Worm (Caenorhabditis elegans) whole organism, young adult: Measurements from ENCODE around the gene sre-19.

ENCODE experiments used
- C06A6.2 ChIP-seq: fragments of 200-800 bp; sonication (Bioruptor generic); conservative IDR thresholded peaks from 2 replicates; pipeline ENCODE4 v1.3.6; 2022; ENCODE audit warnings: missing genetic modification characterization, missing compliant biosample characterization
- F10E7.11 ChIP-seq: sonication (generic microtip); optimal IDR thresholded peaks from 2 replicates; lab custom pipeline; 2017; ENCODE audit warnings: mild to moderate bottlenecking, missing genetic modification characterization, moderate library complexity, missing compliant biosample characterization
- F23B12.7 ChIP-seq: sonication (generic microtip); optimal IDR thresholded peaks from 2 replicates; lab custom pipeline; 2017; ENCODE audit warnings: missing genetic modification characterization, mild to moderate bottlenecking, missing compliant biosample characterization, antibody characterized with exemption, moderate library complexity; ENCODE audit not compliant: insufficient read depth
- F49E8.2 ChIP-seq: sonication (generic microtip); optimal IDR thresholded peaks from 3 replicates; lab custom pipeline; 2017; ENCODE audit warnings: missing genetic modification characterization, mild to moderate bottlenecking, missing compliant biosample characterization, antibody characterized with exemption, moderate library complexity; ENCODE audit not compliant: insufficient read depth
- F52B5.7 ChIP-seq: sonication (generic microtip); optimal IDR thresholded peaks from 2 replicates; lab custom pipeline; 2016; ENCODE audit warnings: mild to moderate bottlenecking, missing genetic modification characterization, missing compliant biosample characterization
- K12H6.12 ChIP-seq: fragments of 200-800 bp; sonication (Bioruptor generic); optimal IDR thresholded peaks from 2 replicates; lab custom pipeline; 2018; ENCODE audit warnings: mild to moderate bottlenecking, missing genetic modification characterization, missing compliant biosample characterization
- T26A5.8 ChIP-seq: sonication (generic microtip); optimal IDR thresholded peaks from 2 replicates; lab custom pipeline; 2016; ENCODE audit warnings: missing genetic modification characterization, missing compliant biosample characterization
- Y53G8AR.9 ChIP-seq: fragments of 200-800 bp; sonication (Bioruptor generic); conservative IDR thresholded peaks from 2 replicates; pipeline ENCODE4 v1.3.6; 2022; ENCODE audit warnings: missing genetic modification reagents, missing genetic modification characterization, missing compliant biosample characterization
- aptf-2 ChIP-seq: fragments of 200-800 bp; sonication (Bioruptor generic); conservative IDR thresholded peaks from 2 replicates; pipeline ENCODE4 v1.3.6; 2022; ENCODE audit warnings: missing genetic modification reagents, missing genetic modification characterization, missing compliant biosample characterization
- atf-7 ChIP-seq: sonication (generic microtip); optimal IDR thresholded peaks from 2 replicates; lab custom pipeline; 2017; ENCODE audit warnings: mild to moderate bottlenecking, missing genetic modification characterization, missing compliant biosample characterization
- athp-1 ChIP-seq: sonication (generic microtip); optimal IDR thresholded peaks from 2 replicates; lab custom pipeline; 2017; ENCODE audit warnings: mild to moderate bottlenecking, missing genetic modification characterization, missing compliant biosample characterization
- attf-5 ChIP-seq: fragments of 200-800 bp; sonication (Bioruptor generic); optimal IDR thresholded peaks from 2 replicates; lab custom pipeline; 2018; ENCODE audit warnings: mild to moderate bottlenecking, missing genetic modification characterization, missing compliant biosample characterization
- attf-6 ChIP-seq: fragments of 200-800 bp; sonication (Bioruptor generic); IDR thresholded peaks from 2 replicates; pipeline ENCODE4 v1.3.6; 2022; ENCODE audit warnings: missing genetic modification reagents, missing genetic modification characterization, missing compliant biosample characterization
- ccch-3 ChIP-seq: fragments of 200-800 bp; sonication (Bioruptor generic); optimal IDR thresholded peaks from 2 replicates; lab custom pipeline; 2018; ENCODE audit warnings: mild to moderate bottlenecking, missing genetic modification characterization, missing compliant biosample characterization
- cebp-1 ChIP-seq, 2 experiments: fragments of 200-800 bp in 1 of 2; sonication (Bioruptor generic) in 1 of 2; sonication (generic microtip) in 1 of 2; IDR thresholded peaks in 1 of 2; optimal IDR thresholded peaks in 1 of 2; 2 replicates each; pipeline versions ENCODE4 v1.3.6 to Lab custom; 2017 to 2022; ENCODE audit warnings: missing compliant biosample characterization in 2 of 2, missing genetic modification characterization in 2 of 2, mild to moderate bottlenecking in 1 of 2, missing genetic modification reagents in 1 of 2, moderate library complexity in 1 of 2
- cebp-2 ChIP-seq: fragments of 200-800 bp; sonication (Bioruptor generic); IDR thresholded peaks from 2 replicates; pipeline ENCODE4 v1.3.6; 2022; ENCODE audit warnings: missing genetic modification characterization, missing compliant biosample characterization
- ceh-91 ChIP-seq: fragments of 200-800 bp; sonication (Bioruptor generic); IDR thresholded peaks from 2 replicates; pipeline ENCODE4 v1.3.6; 2022; ENCODE audit warnings: missing genetic modification reagents, missing genetic modification characterization, missing compliant biosample characterization
- egl-18 ChIP-seq: fragments of 200-800 bp; sonication (Bioruptor generic); IDR thresholded peaks from 2 replicates; pipeline ENCODE4 v1.3.6; 2022; ENCODE audit warnings: missing genetic modification reagents, missing genetic modification characterization, missing compliant biosample characterization
- egrh-3 ChIP-seq: fragments of 200-800 bp; sonication (Bioruptor generic); IDR thresholded peaks from 2 replicates; pipeline ENCODE4 v1.3.6; 2022; ENCODE audit warnings: missing genetic modification reagents, missing genetic modification characterization, missing compliant biosample characterization
- him-1 ChIP-seq: sonication (generic microtip); optimal IDR thresholded peaks from 2 replicates; lab custom pipeline; 2016; ENCODE audit warnings: missing genotype, missing genetic modification reagents, missing genetic modification characterization, missing compliant biosample characterization
- hmg-20 ChIP-seq: fragments of 200-800 bp; sonication (Bioruptor generic); IDR thresholded peaks from 2 replicates; pipeline ENCODE4 v1.3.6; 2022; ENCODE audit warnings: missing genetic modification reagents, missing genetic modification characterization, missing compliant biosample characterization
- lin-40 ChIP-seq: sonication (generic microtip); optimal IDR thresholded peaks from 2 replicates; lab custom pipeline; 2016; ENCODE audit warnings: missing genetic modification characterization, mild to moderate bottlenecking, missing compliant biosample characterization, missing genotype, missing genetic modification reagents
- lin-54 ChIP-seq: fragments of 200-800 bp; sonication (Bioruptor generic); optimal IDR thresholded peaks from 2 replicates; lab custom pipeline; 2018; ENCODE audit warnings: mild to moderate bottlenecking, missing genetic modification characterization, missing compliant biosample characterization
- lsl-1 ChIP-seq: fragments of 200-800 bp; sonication (Bioruptor generic); optimal IDR thresholded peaks from 2 replicates; lab custom pipeline; 2018; ENCODE audit warnings: mild to moderate bottlenecking, missing genetic modification characterization, moderate library complexity, missing compliant biosample characterization
- madf-8 ChIP-seq: fragments of 200-800 bp; sonication (Bioruptor generic); conservative IDR thresholded peaks from 2 replicates; pipeline ENCODE4 v1.3.6; 2022; ENCODE audit warnings: missing genetic modification reagents, missing genetic modification characterization, missing compliant biosample characterization
- nfyb-1 ChIP-seq: fragments of 200-800 bp; sonication (Bioruptor generic); IDR thresholded peaks from 2 replicates; pipeline ENCODE4 v1.3.6; 2022; ENCODE audit warnings: missing genetic modification reagents, missing genetic modification characterization, missing compliant biosample characterization
- nhr-120 ChIP-seq: fragments of 200-800 bp; sonication (Bioruptor generic); IDR thresholded peaks from 2 replicates; pipeline ENCODE4 v1.3.6; 2022; ENCODE audit warnings: missing genetic modification characterization, missing compliant biosample characterization
- nhr-179 ChIP-seq: sonication (generic microtip); optimal IDR thresholded peaks from 2 replicates; lab custom pipeline; 2016; ENCODE audit warnings: mild to moderate bottlenecking, missing genetic modification characterization, missing compliant biosample characterization
- nhr-27 ChIP-seq: fragments of 200-800 bp; sonication (Bioruptor generic); optimal IDR thresholded peaks from 2 replicates; lab custom pipeline; 2018; ENCODE audit warnings: mild to moderate bottlenecking, missing genetic modification characterization, moderate library complexity, missing compliant biosample characterization
- pha-4 ChIP-seq: fragments of 150-350 bp; sonication (generic microtip); optimal IDR thresholded peaks from 2 replicates; lab custom pipeline; 2014; ENCODE audit warnings: missing biosample characterization, missing genetic modification reagents, missing genetic modification characterization
- sdz-38 ChIP-seq: sonication (generic microtip); optimal IDR thresholded peaks from 2 replicates; lab custom pipeline; 2016; ENCODE audit warnings: missing genotype, missing genetic modification characterization, missing compliant biosample characterization
- snpc-1.1 ChIP-seq: sonication (generic microtip); optimal IDR thresholded peaks from 2 replicates; lab custom pipeline; 2017; ENCODE audit warnings: missing genetic modification characterization, mild to moderate bottlenecking, missing compliant biosample characterization, antibody characterized with exemption, moderate library complexity, missing genotype, missing genetic modification reagents; ENCODE audit not compliant: insufficient read depth
- somi-1 ChIP-seq: fragments of 200-800 bp; sonication (Bioruptor generic); optimal IDR thresholded peaks from 2 replicates; lab custom pipeline; 2018; ENCODE audit warnings: mild to moderate bottlenecking, missing genetic modification characterization, missing compliant biosample characterization
- sptf-2 ChIP-seq: fragments of 200-800 bp; sonication (Bioruptor generic); optimal IDR thresholded peaks from 2 replicates; lab custom pipeline; 2018; ENCODE audit warnings: mild to moderate bottlenecking, missing genetic modification characterization, missing compliant biosample characterization
- tbx-9 ChIP-seq: sonication (generic microtip); optimal IDR thresholded peaks from 2 replicates; lab custom pipeline; 2016; ENCODE audit warnings: borderline replicate concordance, missing genetic modification characterization, inconsistent platforms, missing compliant biosample characterization
- ztf-28 ChIP-seq: fragments of 200-800 bp; sonication (Bioruptor generic); IDR thresholded peaks from 2 replicates; pipeline ENCODE4 v1.3.6; 2022; ENCODE audit warnings: missing genetic modification reagents, missing genetic modification characterization, missing compliant biosample characterization
- ztf-6 ChIP-seq: fragments of 200-800 bp; sonication (Bioruptor generic); IDR thresholded peaks from 2 replicates; pipeline ENCODE4 v1.3.6; 2022; ENCODE audit warnings: missing genetic modification reagents, missing genetic modification characterization, missing compliant biosample characterization

Gene sre-19

ce11 chrIV:12238851-12239250 lies at the start of gene sre-19:
TSS of gene sre-19 (minus strand) at chrIV:12238951.
- TF ChIP-seq egrh-3 (GFP tag; lab: Robert Waterston, UW) (no peak), attf-6 (GFP tag; lab: Robert Waterston, UW) (no peak), F23B12.7 (tag; lab: Kevin White, UChicago) (no peak), ztf-28 (GFP tag; lab: Robert Waterston, UW) (no peak), him-1 (no peak), egl-18 (GFP tag; lab: Robert Waterston, UW) (no peak), K12H6.12 (tag; lab: Kevin White, UChicago) (no peak), hmg-20 (GFP tag; lab: Robert Waterston, UW) (no peak), T26A5.8 (tag; lab: Kevin White, UChicago) (no peak), F10E7.11 (tag; lab: Kevin White, UChicago) (no peak), Y53G8AR.9 (GFP tag; lab: Robert Waterston, UW) (no peak), lin-40 (tag; lab: Kevin White, UChicago) (no peak), tbx-9 (no peak), cebp-2 (GFP tag; lab: Robert Waterston, UW) (no peak)

- TF ChIP-seq nhr-179 (tag; lab: Kevin White, UChicago) = no peak
- no peak for TF ChIP-seq ccch-3 (GFP tag; lab: Kevin White, UChicago)
- TF ChIP-seq snpc-1.1 (tag; lab: Kevin White, UChicago) = no peak
- no peak for TF ChIP-seq sdz-38 (tag; lab: Kevin White, UChicago)
- no peak for TF ChIP-seq atf-7
- TF ChIP-seq somi-1 (GFP tag; lab: Kevin White, UChicago) = no peak
- no peak for TF ChIP-seq sptf-2 (GFP tag; lab: Kevin White, UChicago)
- no peak for TF ChIP-seq pha-4 (tag; lab: Kevin White, UChicago)
- no peak for TF ChIP-seq C06A6.2 (GFP tag; lab: Robert Waterston, UW)
- no peak for TF ChIP-seq cebp-1 (GFP tag; IDR thresholded peaks at IDR 0.05; lab: Robert Waterston, UW)
- TF ChIP-seq cebp-1 (tag; optimal IDR thresholded peaks at IDR 0.05; lab: Kevin White, UChicago) = no peak
- TF ChIP-seq madf-8 (GFP tag; lab: Robert Waterston, UW) = no peak
- no peak for TF ChIP-seq attf-5 (GFP tag; lab: Kevin White, UChicago)
- TF ChIP-seq ztf-6 = no peak
- TF ChIP-seq F49E8.2 (tag; lab: Kevin White, UChicago) = no peak
- TF ChIP-seq lsl-1 (GFP tag; lab: Kevin White, UChicago) = no peak
- TF ChIP-seq ceh-91 (GFP tag; lab: Robert Waterston, UW) = no peak
Observed at ce11 chrIV:12287628-12288027, 48.9 kb upstream of the sre-19 start, which contains the start of gene erl-1. TSS of gene erl-1 (plus strand) at chrIV:12287928.

- no peak for TF ChIP-seq nfyb-1 (GFP tag; lab: Robert Waterston, UW)
- TF ChIP-seq T26A5.8 (tag; lab: Kevin White, UChicago) = no peak
- TF ChIP-seq ztf-6 = no peak
- no peak for TF ChIP-seq aptf-2 (GFP tag; lab: Robert Waterston, UW)
- no peak for TF ChIP-seq athp-1 (tag; lab: Kevin White, UChicago)
- no peak for TF ChIP-seq cebp-2 (GFP tag; lab: Robert Waterston, UW)
- no peak for TF ChIP-seq nhr-120 (GFP tag; lab: Robert Waterston, UW)
- no peak for TF ChIP-seq F49E8.2 (tag; lab: Kevin White, UChicago)
- TF ChIP-seq F52B5.7 (tag; lab: Kevin White, UChicago) = no peak
- no peak for TF ChIP-seq ztf-28 (GFP tag; lab: Robert Waterston, UW)
- no peak for TF ChIP-seq nhr-27 (tag; lab: Kevin White, UChicago)
- no peak for TF ChIP-seq F23B12.7 (tag; lab: Kevin White, UChicago)
- no peak for TF ChIP-seq lin-54 (GFP tag; lab: Kevin White, UChicago)
Observed at ce11 chrIV:12282873-12283272, 44.1 kb upstream of the sre-19 start, which contains the start of gene hpo-12. TSS of gene hpo-12 (plus strand) at chrIV:12283173.
